Worm (Caenorhabditis elegans) whole organism, L2 larva: ENCODE data around the gene col-72.

Experiments used
- C34F6.9 ChIP-seq: fragments of 150-350 bp; optimal IDR thresholded peaks from 2 replicates; lab custom pipeline; 2014; ENCODE audit warnings: missing biosample characterization, missing genetic modification characterization
- F13H6.1 ChIP-seq: sonication (generic microtip); optimal IDR thresholded peaks from 2 replicates; lab custom pipeline; 2016; ENCODE audit warnings: missing genetic modification characterization, missing compliant biosample characterization
- R02D3.7 ChIP-seq: fragments of 150-350 bp; optimal IDR thresholded peaks from 2 replicates; lab custom pipeline; 2014; ENCODE audit warnings: missing biosample characterization, missing genetic modification characterization
- Y55F3AM.14 ChIP-seq: fragments of 200-800 bp; sonication (Bioruptor generic); optimal IDR thresholded peaks from 2 replicates; lab custom pipeline; 2018; ENCODE audit warnings: mild to moderate bottlenecking, missing genetic modification characterization, missing compliant biosample characterization
- ZK546.5 ChIP-seq: sonication (generic microtip); optimal IDR thresholded peaks from 2 replicates; lab custom pipeline; 2017; ENCODE audit warnings: missing biosample characterization, missing genetic modification characterization
- aly-2 ChIP-seq: fragments of 150-350 bp; optimal IDR thresholded peaks from 2 replicates; lab custom pipeline; 2014; ENCODE audit warnings: missing biosample characterization, missing genetic modification characterization
- ama-1 ChIP-seq: fragments of 150-350 bp; optimal IDR thresholded peaks from 2 replicates; lab custom pipeline; 2018; ENCODE audit warnings: inconsistent platforms
- blmp-1 ChIP-seq: sonication (generic microtip); optimal IDR thresholded peaks from 2 replicates; lab custom pipeline; 2017; ENCODE audit warnings: missing genetic modification characterization, mild to moderate bottlenecking, missing compliant biosample characterization, antibody characterized with exemption, moderate library complexity; ENCODE audit not compliant: insufficient read depth
- crh-2 ChIP-seq: sonication (generic microtip); optimal IDR thresholded peaks from 2 replicates; lab custom pipeline; 2017; ENCODE audit warnings: missing biosample characterization, missing genetic modification characterization
- dmd-4 ChIP-seq: sonication (generic microtip); optimal IDR thresholded peaks from 2 replicates; lab custom pipeline; 2017; ENCODE audit warnings: missing biosample characterization, missing genetic modification characterization
- egl-27 ChIP-seq: sonication (generic microtip); optimal IDR thresholded peaks from 3 replicates; lab custom pipeline; 2017; ENCODE audit warnings: missing biosample characterization, missing genetic modification reagents, missing genetic modification characterization
- elt-3 ChIP-seq: sonication (generic microtip); optimal IDR thresholded peaks from 2 replicates; lab custom pipeline; 2017; ENCODE audit warnings: missing biosample characterization, missing genetic modification characterization
- fos-1 ChIP-seq: fragments of 150-350 bp; optimal IDR thresholded peaks from 2 replicates; lab custom pipeline; 2014; ENCODE audit warnings: missing biosample characterization, missing genetic modification characterization
- gmeb-1 ChIP-seq: fragments of 150-350 bp; optimal IDR thresholded peaks from 2 replicates; lab custom pipeline; 2014; ENCODE audit warnings: missing biosample characterization, missing genetic modification characterization
- lin-11 ChIP-seq: fragments of 150-350 bp; sonication (generic microtip); optimal IDR thresholded peaks from 2 replicates; lab custom pipeline; 2014; ENCODE audit warnings: missing biosample characterization, missing genetic modification characterization, inconsistent platforms, mixed read lengths
- lin-39 ChIP-seq: fragments of 150-350 bp; optimal IDR thresholded peaks from 2 replicates; lab custom pipeline; 2014; ENCODE audit warnings: missing biosample characterization, missing genetic modification reagents, missing genetic modification characterization
- mab-5 ChIP-seq: fragments of 150-350 bp; optimal IDR thresholded peaks from 2 replicates; lab custom pipeline; 2014; ENCODE audit warnings: missing biosample characterization, missing genetic modification characterization
- mbf-1 ChIP-seq: sonication (generic microtip); optimal IDR thresholded peaks from 2 replicates; lab custom pipeline; 2017; ENCODE audit warnings: missing biosample characterization, missing genetic modification characterization
- nhr-10 ChIP-seq: sonication (generic microtip); optimal IDR thresholded peaks from 2 replicates; lab custom pipeline; 2017; ENCODE audit warnings: missing biosample characterization, missing genetic modification characterization
- nhr-11 ChIP-seq: fragments of 150-350 bp; optimal IDR thresholded peaks from 2 replicates; lab custom pipeline; 2014; ENCODE audit warnings: missing biosample characterization, missing genetic modification characterization
- nhr-12 ChIP-seq: fragments of 150-350 bp; optimal IDR thresholded peaks from 2 replicates; lab custom pipeline; 2014; ENCODE audit warnings: missing biosample characterization, missing genetic modification characterization
- nhr-129 ChIP-seq: fragments of 150-350 bp; optimal IDR thresholded peaks from 2 replicates; lab custom pipeline; 2014; ENCODE audit warnings: missing biosample characterization, missing genetic modification characterization
- nhr-23 ChIP-seq: fragments of 150-350 bp; optimal IDR thresholded peaks from 2 replicates; lab custom pipeline; 2014; ENCODE audit warnings: missing biosample characterization, missing genetic modification reagents, missing genetic modification characterization
- nhr-25 ChIP-seq: fragments of 150-350 bp; sonication (generic microtip); optimal IDR thresholded peaks from 3 replicates; lab custom pipeline; 2014; ENCODE audit warnings: missing biosample characterization, missing genetic modification characterization
- nhr-6 ChIP-seq: fragments of 150-350 bp; optimal IDR thresholded peaks from 2 replicates; lab custom pipeline; 2014; ENCODE audit warnings: missing biosample characterization, missing genetic modification characterization
- nhr-77 ChIP-seq: fragments of 150-350 bp; optimal IDR thresholded peaks from 2 replicates; lab custom pipeline; 2014; ENCODE audit warnings: missing biosample characterization, missing genetic modification characterization
- sem-4 ChIP-seq: fragments of 150-350 bp; optimal IDR thresholded peaks from 2 replicates; lab custom pipeline; 2014; ENCODE audit warnings: missing biosample characterization, missing genetic modification reagents, missing genetic modification characterization
- skn-1 ChIP-seq: sonication (generic microtip); optimal IDR thresholded peaks from 2 replicates; lab custom pipeline; 2017; ENCODE audit warnings: missing biosample characterization, missing genetic modification characterization
- sma-3 ChIP-seq: sonication (generic microtip); optimal IDR thresholded peaks from 2 replicates; lab custom pipeline; 2016; ENCODE audit warnings: missing genetic modification reagents, missing genetic modification characterization, missing compliant biosample characterization
- sma-9 ChIP-seq, 2 experiments: fragments of 150-350 bp in 1 of 2; sonication (generic microtip) in 1 of 2; optimal IDR thresholded peaks; 2 replicates each; lab custom pipeline; 2014 to 2016; ENCODE audit warnings: missing genetic modification characterization in 2 of 2, mild to moderate bottlenecking in 1 of 2, missing biosample characterization in 1 of 2, missing compliant biosample characterization in 1 of 2, missing genetic modification reagents in 1 of 2, moderate library complexity in 1 of 2
- snpc-4 ChIP-seq: fragments of 150-350 bp; optimal IDR thresholded peaks from 2 replicates; lab custom pipeline; 2014; ENCODE audit warnings: missing biosample characterization, missing genetic modification characterization
- unc-39 ChIP-seq: fragments of 150-350 bp; optimal IDR thresholded peaks from 2 replicates; lab custom pipeline; 2014; ENCODE audit warnings: missing biosample characterization, missing genetic modification characterization
- unc-55 ChIP-seq: fragments of 150-350 bp; sonication (generic microtip); optimal IDR thresholded peaks from 3 replicates; lab custom pipeline; 2014; ENCODE audit warnings: missing biosample characterization, missing genetic modification reagents, missing genetic modification characterization
- unc-62 ChIP-seq: fragments of 150-350 bp; optimal IDR thresholded peaks from 2 replicates; lab custom pipeline; 2014; ENCODE audit warnings: missing biosample characterization, missing genetic modification reagents, missing genetic modification characterization
- zag-1 ChIP-seq: fragments of 150-350 bp; optimal IDR thresholded peaks from 2 replicates; lab custom pipeline; 2014; ENCODE audit warnings: missing biosample characterization, missing genetic modification characterization
- ztf-4 ChIP-seq: fragments of 150-350 bp; optimal IDR thresholded peaks from 2 replicates; lab custom pipeline; 2014; ENCODE audit warnings: missing biosample characterization, missing genetic modification characterization

The col-72 gene

ce11 chrII:3569118-3569517, 45.1 kb upstream of the col-72 start, which contains the start of gene clec-127:
Gene clec-127 (minus strand): TSS chrII:3569218.
- TF ChIP-seq dmd-4 (tag; lab: Kevin White, UChicago) (no peak), sma-9 (GFP tag; optimal IDR thresholded peaks at IDR 0.05; lab: Kevin White, UChicago) (no peak), sma-9 (tag; optimal IDR thresholded peaks at IDR 0.05; lab: Kevin White, UChicago) (no peak), blmp-1 (tag; lab: Kevin White, UChicago) (no peak), lin-11 (tag; lab: Kevin White, UChicago) (no peak), snpc-4 (tag; lab: Kevin White, UChicago) (no peak), nhr-11 (tag; lab: Kevin White, UChicago) (no peak)

DNA sequence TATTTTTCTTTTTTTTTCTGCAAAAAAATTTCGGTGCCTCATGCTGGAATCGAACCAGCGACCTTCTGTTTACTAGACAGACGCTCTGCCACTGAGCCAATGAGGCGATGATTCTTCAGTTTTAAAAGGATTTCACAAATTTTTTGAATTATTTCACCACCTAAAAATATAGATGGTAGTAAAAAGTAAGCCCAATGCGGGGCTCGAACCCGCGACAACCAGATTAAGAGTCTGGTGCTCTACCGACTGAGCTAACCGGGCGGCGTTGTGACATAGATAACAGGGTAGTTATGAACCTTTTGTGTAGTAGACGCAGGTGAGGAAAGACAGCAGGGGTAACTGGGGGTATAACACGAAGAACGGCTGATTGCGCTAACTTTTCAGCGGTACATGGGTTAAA, 43.6 kb upstream of the col-72 start:
- peak; percentile 22 for TF ChIP-seq sma-3
- TF ChIP-seq gmeb-1 (tag; lab: Kevin White, UChicago), result peak; percentile 39

ce11 chrII:3567066-3567465, 43.1 kb upstream of the col-72 start:
- TF ChIP-seq nhr-23 (tag; lab: Kevin White, UChicago) (no peak), crh-2 (tag; lab: Kevin White, UChicago) (no peak), zag-1 (tag; lab: Kevin White, UChicago) (no peak), C34F6.9 (no peak), nhr-6 (no peak), unc-62 (GFP tag; lab: Kevin White, UChicago) (no peak), sma-9 (GFP tag; optimal IDR thresholded peaks at IDR 0.05; lab: Kevin White, UChicago) (no peak), sma-9 (tag; optimal IDR thresholded peaks at IDR 0.05; lab: Kevin White, UChicago) (no peak), nhr-25 (tag; lab: Kevin White, UChicago) (no peak), Y55F3AM.14 (GFP tag; lab: Kevin White, UChicago) (no peak), aly-2 (no peak), egl-27 (tag; lab: Kevin White, UChicago) (no peak), ZK546.5 (tag; lab: Kevin White, UChicago) (no peak), nhr-10 (tag; lab: Kevin White, UChicago) (no peak), ztf-4 (tag; lab: Kevin White, UChicago) (no peak)

DNA sequence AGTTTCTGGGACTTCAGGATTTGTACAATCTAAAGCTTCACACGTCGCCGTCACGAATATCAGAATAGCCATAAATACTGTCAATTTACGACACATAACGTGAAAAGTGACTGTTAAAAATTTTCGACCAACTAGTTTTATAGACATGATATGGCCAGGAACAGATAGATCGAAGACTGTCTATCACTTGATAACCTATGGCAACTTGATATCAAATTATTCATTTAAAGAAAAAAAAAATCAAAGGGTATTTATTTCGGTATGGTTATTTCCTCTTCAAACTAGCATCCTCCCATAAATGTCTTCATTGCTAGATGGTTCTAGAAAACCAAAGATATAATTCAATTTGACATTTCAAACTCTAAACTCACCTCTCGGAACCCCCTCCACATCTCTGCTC, 38.4 kb upstream of the col-72 start, which contains the start of gene W10G11.3:
Gene W10G11.3, minus strand, starts transcription at position 101 of the 400 bp plus-strand sequence.
- TF ChIP-seq sem-4 (tag; lab: Kevin White, UChicago) (no peak), sma-9 (GFP tag; optimal IDR thresholded peaks at IDR 0.05; lab: Kevin White, UChicago) (no peak), sma-9 (tag; optimal IDR thresholded peaks at IDR 0.05; lab: Kevin White, UChicago) (no peak), lin-39 (tag; lab: Kevin White, UChicago) (no peak), unc-55 (GFP tag; lab: Kevin White, UChicago) (no peak), egl-27 (tag; lab: Kevin White, UChicago) (no peak), nhr-10 (tag; lab: Kevin White, UChicago) (no peak), crh-2 (tag; lab: Kevin White, UChicago) (no peak), nhr-6 (no peak), nhr-77 (tag; lab: Kevin White, UChicago) (no peak), ztf-4 (tag; lab: Kevin White, UChicago) (no peak)

ce11 chrII:3561561-3561960, 37.6 kb upstream of the col-72 start, which contains the start of gene W10G11.2:
Gene W10G11.2 (minus strand): TSS chrII:3561661.
- TF ChIP-seq ZK546.5 (tag; lab: Kevin White, UChicago) (no peak), zag-1 (tag; lab: Kevin White, UChicago) (no peak), unc-39 (tag; lab: Kevin White, UChicago) (no peak), nhr-129 (no peak), Y55F3AM.14 (GFP tag; lab: Kevin White, UChicago) (no peak), ama-1 (no peak), R02D3.7 (tag; lab: Kevin White, UChicago) (no peak), elt-3 (tag; lab: Kevin White, UChicago) (no peak), fos-1 (tag; lab: Kevin White, UChicago) (no peak), gmeb-1 (tag; lab: Kevin White, UChicago) (no peak), C34F6.9 (no peak), nhr-23 (tag; lab: Kevin White, UChicago) (no peak), skn-1 (tag; lab: Kevin White, UChicago) (no peak), crh-2 (tag; lab: Kevin White, UChicago) (no peak), mab-5 (tag; lab: Kevin White, UChicago) (no peak), mbf-1 (tag; lab: Kevin White, UChicago) (no peak), blmp-1 (tag; lab: Kevin White, UChicago) (no peak), nhr-12 (tag; lab: Kevin White, UChicago) (no peak), F13H6.1 (tag; lab: Kevin White, UChicago) (no peak)
